Worm (Caenorhabditis elegans): Measurements from ENCODE around the gene attf-4.

attf-4 gene

DNA sequence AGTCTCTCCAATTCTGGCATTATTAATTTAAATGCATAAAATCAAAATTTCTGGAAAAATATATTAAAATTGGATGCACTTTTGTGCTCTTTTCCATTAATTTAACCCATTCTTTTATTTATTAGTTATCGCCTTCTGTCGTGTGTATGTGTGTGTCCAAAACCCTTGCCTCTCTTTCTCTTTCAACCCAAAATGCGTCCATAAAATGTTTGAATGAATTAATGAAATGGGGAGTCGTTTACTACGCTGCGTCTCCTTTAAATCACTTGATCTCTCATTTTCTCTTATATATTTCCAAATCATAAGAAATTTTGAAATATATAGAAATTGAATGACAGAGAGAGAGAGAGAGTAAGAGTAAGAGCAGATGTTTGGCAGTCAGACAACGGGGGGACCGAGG lies 2.4 kb upstream of the attf-4 start (continued):
- no peak for TF ChIP-seq dpl-1 (GFP tag; optimal IDR thresholded peaks at IDR 0.05)
- TF ChIP-seq mep-1 (tag; optimal IDR thresholded peaks at IDR 0.05), result peak; percentile 44
- peak; percentile 19 for TF ChIP-seq nhr-71 (tag; optimal IDR thresholded peaks at IDR 0.05)
- peak; percentile 27 for TF ChIP-seq nhr-85 (tag)
- no peak for TF ChIP-seq ets-5 (GFP tag; IDR thresholded peaks at IDR 0.05)
- TF ChIP-seq fkh-4 (tag; optimal IDR thresholded peaks at IDR 0.05; ENCODE audit: borderline replicate concordance), result no peak
- peak; percentile 12 for TF ChIP-seq unc-86 (tag; optimal IDR thresholded peaks at IDR 0.05)

DNA sequence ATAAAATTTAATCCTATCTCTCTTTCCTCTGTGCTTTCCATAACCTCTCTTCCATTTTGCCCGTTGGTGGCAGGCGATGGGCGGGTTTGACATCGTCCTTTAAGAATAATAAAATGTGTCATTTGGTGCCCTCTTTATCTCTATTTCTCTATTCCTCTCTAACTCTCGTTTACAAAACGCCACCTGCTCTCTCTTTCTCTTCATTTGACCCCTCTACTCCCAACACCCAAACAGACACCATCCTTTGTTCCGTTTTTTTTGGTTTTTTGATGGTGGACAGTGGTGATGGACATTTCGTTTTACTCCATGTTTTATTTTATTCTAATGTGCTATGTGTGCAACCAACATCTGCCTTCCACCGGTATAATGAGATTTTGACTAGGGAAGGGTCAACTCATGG lies 1.4 kb upstream of the attf-4 start:
- TF ChIP-seq nhr-20 (tag; optimal IDR thresholded peaks at IDR 0.05), result no peak
- TF ChIP-seq ceh-88 (GFP tag; IDR thresholded peaks at IDR 0.05), result no peak
- no peak for TF ChIP-seq tlp-1 (tag; optimal IDR thresholded peaks at IDR 0.05)
- no peak for TF ChIP-seq hpl-2 (GFP tag; optimal IDR thresholded peaks at IDR 0.05)
- TF ChIP-seq swsn-7 (tag; optimal IDR thresholded peaks at IDR 0.05), result peak; percentile 16
- no peak for TF ChIP-seq ceh-90 (tag; optimal IDR thresholded peaks at IDR 0.05)
- TF ChIP-seq unc-62 (GFP tag; optimal IDR thresholded peaks at IDR 0.05), result no peak
- TF ChIP-seq elt-3 (tag; optimal IDR thresholded peaks at IDR 0.05), result no peak
- TF ChIP-seq lin-14 (GFP tag; optimal IDR thresholded peaks at IDR 0.05), result peak; percentile 53
- TF ChIP-seq egl-27 (tag; optimal IDR thresholded peaks at IDR 0.05), result no peak
- no peak for TF ChIP-seq fkh-4 (tag; optimal IDR thresholded peaks at IDR 0.05; ENCODE audit: borderline replicate concordance)
- no peak for TF ChIP-seq C04F5.9 (tag; optimal IDR thresholded peaks at IDR 0.05)
- TF ChIP-seq sup-37 (GFP tag; optimal IDR thresholded peaks at IDR 0.05), result no peak
- no peak for TF ChIP-seq F16B12.6 (tag; optimal IDR thresholded peaks at IDR 0.05)
- no peak for TF ChIP-seq zag-1 (tag; optimal IDR thresholded peaks at IDR 0.05)
- TF ChIP-seq ceh-8 (GFP tag; optimal IDR thresholded peaks at IDR 0.05), result no peak
- TF ChIP-seq jun-1 (tag; optimal IDR thresholded peaks at IDR 0.05), result no peak
- TF ChIP-seq tbx-2 (tag; optimal IDR thresholded peaks at IDR 0.05), result no peak
- TF ChIP-seq blmp-1 (tag; optimal IDR thresholded peaks at IDR 0.05), result peak; percentile 2
- TF ChIP-seq ceh-63 (GFP tag; optimal IDR thresholded peaks at IDR 0.05), result no peak
- TF ChIP-seq ets-5 (GFP tag; IDR thresholded peaks at IDR 0.05), result no peak
- no peak for TF ChIP-seq efl-3 (GFP tag; optimal IDR thresholded peaks at IDR 0.05)
- peak; percentile 25 for TF ChIP-seq unc-86 (tag; optimal IDR thresholded peaks at IDR 0.05)
- no peak for TF ChIP-seq nhr-77 (tag; optimal IDR thresholded peaks at IDR 0.05)
- no peak for TF ChIP-seq nhr-11 (tag; optimal IDR thresholded peaks at IDR 0.05)
- TF ChIP-seq efl-1 (optimal IDR thresholded peaks at IDR 0.05), result peak; percentile 9 to 20
- peak in 1 of 2 experiments; percentile 65 for TF ChIP-seq efl-1 (GFP tag; optimal IDR thresholded peaks at IDR 0.05 in 1 of 2)
- TF ChIP-seq vab-15 (tag; optimal IDR thresholded peaks at IDR 0.05), result peak; percentile 30
- no peak for TF ChIP-seq grh-1 (GFP tag; IDR thresholded peaks at IDR 0.05)
- TF ChIP-seq ama-1 (optimal IDR thresholded peaks at IDR 0.05), result no peak
- no peak for TF ChIP-seq lin-39 (tag; optimal IDR thresholded peaks at IDR 0.05)
- no peak for TF ChIP-seq unc-130 (tag; optimal IDR thresholded peaks at IDR 0.05)
- TF ChIP-seq zip-4 (GFP tag; optimal IDR thresholded peaks at IDR 0.05), result no peak
- TF ChIP-seq nhr-71 (tag; optimal IDR thresholded peaks at IDR 0.05), result peak; percentile 32
- peak in 1 of 2 experiments; percentile 7 for TF ChIP-seq ztf-11 (tag; optimal IDR thresholded peaks at IDR 0.05)
- TF ChIP-seq ztf-4 (tag; optimal IDR thresholded peaks at IDR 0.05), result no peak
- peak; percentile 29 for TF ChIP-seq snu-23 (GFP tag; optimal IDR thresholded peaks at IDR 0.05)
- no peak for TF ChIP-seq aha-1 (tag; optimal IDR thresholded peaks at IDR 0.05)
- TF ChIP-seq ceh-82 (tag; optimal IDR thresholded peaks at IDR 0.05), result no peak
- no peak for TF ChIP-seq fkh-8 (tag; optimal IDR thresholded peaks at IDR 0.05)
- no peak for TF ChIP-seq mab-9 (GFP tag; IDR thresholded peaks at IDR 0.05)
- peak in 1 of 2 experiments; percentile 29 for TF ChIP-seq lsy-2 (tag; optimal IDR thresholded peaks at IDR 0.05)
- peak; percentile 25 for TF ChIP-seq mep-1 (tag; optimal IDR thresholded peaks at IDR 0.05)
- no peak for TF ChIP-seq skn-1 (tag; optimal IDR thresholded peaks at IDR 0.05)
- no peak for TF ChIP-seq nhr-76 (tag; optimal IDR thresholded peaks at IDR 0.05)
- no peak for TF ChIP-seq mef-2 (tag; optimal IDR thresholded peaks at IDR 0.05)
- TF ChIP-seq rnt-1 (tag; optimal IDR thresholded peaks at IDR 0.05), result peak; percentile 43
- no peak for TF ChIP-seq nhr-12 (tag; optimal IDR thresholded peaks at IDR 0.05)
- no peak for TF ChIP-seq mdl-1 (tag; optimal IDR thresholded peaks at IDR 0.05)
- TF ChIP-seq C34B4.2 (tag; optimal IDR thresholded peaks at IDR 0.05), result no peak
